Worm (Caenorhabditis elegans) whole organism, L2 larva: Measurements from ENCODE around the gene atg-4.2.

Experiments used
- ZK546.5 ChIP-seq: sonication (generic microtip); optimal IDR thresholded peaks from 2 replicates; lab custom pipeline; 2017; ENCODE audit warnings: missing biosample characterization, missing genetic modification characterization
- aly-2 ChIP-seq: fragments of 150-350 bp; optimal IDR thresholded peaks from 2 replicates; lab custom pipeline; 2014; ENCODE audit warnings: missing biosample characterization, missing genetic modification characterization
- ama-1 ChIP-seq: fragments of 150-350 bp; optimal IDR thresholded peaks from 2 replicates; lab custom pipeline; 2018; ENCODE audit warnings: inconsistent platforms
- ceh-16 ChIP-seq: fragments of 150-350 bp; optimal IDR thresholded peaks from 2 replicates; lab custom pipeline; 2014; ENCODE audit warnings: missing biosample characterization, missing genetic modification characterization
- dmd-4 ChIP-seq: sonication (generic microtip); optimal IDR thresholded peaks from 2 replicates; lab custom pipeline; 2017; ENCODE audit warnings: missing biosample characterization, missing genetic modification characterization
- fos-1 ChIP-seq: fragments of 150-350 bp; optimal IDR thresholded peaks from 2 replicates; lab custom pipeline; 2014; ENCODE audit warnings: missing biosample characterization, missing genetic modification characterization
- gmeb-1 ChIP-seq: fragments of 150-350 bp; optimal IDR thresholded peaks from 2 replicates; lab custom pipeline; 2014; ENCODE audit warnings: missing biosample characterization, missing genetic modification characterization
- mdl-1 ChIP-seq, 2 experiments: fragments of 150-350 bp in 1 of 2; sonication (generic microtip) in 1 of 2; optimal IDR thresholded peaks; 2 replicates each; lab custom pipeline; 2017; ENCODE audit warnings: missing biosample characterization in 2 of 2, missing genetic modification characterization in 2 of 2
- sma-9 ChIP-seq, 2 experiments: fragments of 150-350 bp in 1 of 2; sonication (generic microtip) in 1 of 2; optimal IDR thresholded peaks; 2 replicates each; lab custom pipeline; 2014 to 2016; ENCODE audit warnings: missing genetic modification characterization in 2 of 2, mild to moderate bottlenecking in 1 of 2, missing biosample characterization in 1 of 2, missing compliant biosample characterization in 1 of 2, missing genetic modification reagents in 1 of 2, moderate library complexity in 1 of 2
- unc-55 ChIP-seq: fragments of 150-350 bp; sonication (generic microtip); optimal IDR thresholded peaks from 3 replicates; lab custom pipeline; 2014; ENCODE audit warnings: missing biosample characterization, missing genetic modification reagents, missing genetic modification characterization
- unc-62 ChIP-seq: fragments of 150-350 bp; optimal IDR thresholded peaks from 2 replicates; lab custom pipeline; 2014; ENCODE audit warnings: missing biosample characterization, missing genetic modification reagents, missing genetic modification characterization

ce11 chrIV:11651965-11652453 lies 15.8 kb upstream of the atg-4.2 start, which contains the start of the genes acl-3 and ndub-6:
- TF ChIP-seq sma-9 (GFP tag; optimal IDR thresholded peaks at IDR 0.05; lab: Kevin White, UChicago) (no peak), sma-9 (tag; optimal IDR thresholded peaks at IDR 0.05; lab: Kevin White, UChicago) (no peak), unc-62 (GFP tag; lab: Kevin White, UChicago) (no peak), ZK546.5 (tag; lab: Kevin White, UChicago) (no peak), dmd-4 (no peak), fos-1 (tag; lab: Kevin White, UChicago) (no peak), gmeb-1 (tag; lab: Kevin White, UChicago) (no peak), mdl-1 (tag; optimal IDR thresholded peaks at IDR 0.05; lab: Kevin White, UChicago) (no peak), aly-2 (tag; lab: Kevin White, UChicago) (no peak), unc-55 (GFP tag; lab: Kevin White, UChicago) (no peak), ceh-16 (tag; lab: Kevin White, UChicago) (no peak), ama-1 (no peak)
